Worm (Caenorhabditis elegans) whole organism, midembryonic: ENCODE data around the gene cpz-2.

Experiments
- T22C8.4 ChIP-seq: fragments of 200-800 bp; sonication (Bioruptor generic); IDR thresholded peaks from 2 replicates; pipeline ENCODE4 v1.3.6; 2022; ENCODE audit warnings: missing genetic modification characterization, missing compliant biosample characterization
- cog-1 ChIP-seq: sonication (generic microtip); optimal IDR thresholded peaks from 2 replicates; lab custom pipeline; 2016; ENCODE audit warnings: missing genetic modification characterization, missing compliant biosample characterization
- flt-1 ChIP-seq: fragments of 200-800 bp; sonication (Bioruptor generic); IDR thresholded peaks from 2 replicates; pipeline ENCODE4 v1.3.6; 2022; ENCODE audit warnings: missing genetic modification characterization, missing compliant biosample characterization
- klf-2 ChIP-seq: fragments of 200-800 bp; sonication (Bioruptor generic); conservative IDR thresholded peaks from 2 replicates; pipeline ENCODE4 v1.3.6; 2022; ENCODE audit warnings: missing genetic modification reagents, missing genetic modification characterization, missing compliant biosample characterization
- med-1 ChIP-seq: sonication (generic microtip); optimal IDR thresholded peaks from 2 replicates; lab custom pipeline; 2017; ENCODE audit warnings: missing genetic modification characterization, mild to moderate bottlenecking, missing compliant biosample characterization, antibody characterized with exemption, missing genetic modification reagents; ENCODE audit not compliant: insufficient read depth
- ref-1 ChIP-seq: fragments of 200-800 bp; sonication (Bioruptor generic); conservative IDR thresholded peaks from 2 replicates; pipeline ENCODE4 v1.3.6; 2022; ENCODE audit warnings: missing genetic modification reagents, missing genetic modification characterization, missing compliant biosample characterization
- tab-1 ChIP-seq: fragments of 200-800 bp; sonication (Bioruptor generic); IDR thresholded peaks from 2 replicates; pipeline ENCODE4 v1.3.6; 2022; ENCODE audit warnings: missing genetic modification characterization, missing compliant biosample characterization
- ztf-23 ChIP-seq: fragments of 200-800 bp; sonication (Bioruptor generic); IDR thresholded peaks from 2 replicates; pipeline ENCODE4 v1.3.6; 2022; ENCODE audit warnings: missing genetic modification reagents, missing genetic modification characterization, missing compliant biosample characterization
- ztf-29 ChIP-seq: fragments of 200-800 bp; sonication (Bioruptor generic); IDR thresholded peaks from 2 replicates; pipeline ENCODE4 v1.3.6; 2022; ENCODE audit warnings: missing genetic modification reagents, missing genetic modification characterization, missing compliant biosample characterization

Gene cpz-2

ce11 chrV:13389454-13389853 lies 8.5 kb downstream of the cpz-2 start:
- no peak for TF ChIP-seq klf-2
- no peak for TF ChIP-seq med-1 (GFP tag; lab: Kevin White, UChicago)
- no peak for TF ChIP-seq cog-1 (tag; lab: Kevin White, UChicago)
- TF ChIP-seq flt-1 (GFP tag; lab: Robert Waterston, UW) = no peak
- no peak for TF ChIP-seq tab-1 (GFP tag; lab: Robert Waterston, UW)
- no peak for TF ChIP-seq ztf-29
- no peak for TF ChIP-seq ref-1 (GFP tag; lab: Robert Waterston, UW)
- no peak for TF ChIP-seq T22C8.4 (GFP tag; lab: Robert Waterston, UW)
- no peak for TF ChIP-seq ztf-23 (GFP tag; lab: Robert Waterston, UW)

ce11 chrV:13390936-13391335 lies 9.9 kb downstream of the cpz-2 start:
- TF ChIP-seq flt-1 (GFP tag; lab: Robert Waterston, UW) (0 out of 2 replicates have a peak, but pooled peaks have one; percentile 25), ref-1 (GFP tag; lab: Robert Waterston, UW) (no peak)

ce11 chrV:13391378-13392258 lies 10.6 kb downstream of the cpz-2 start, which contains the start of gene somi-1:
somi-1 (minus strand) TSS chrV:13391395.
- TF ChIP-seq ztf-23 (GFP tag; lab: Robert Waterston, UW) (peak; percentile 15; the same call in 1 of the 2 replicates), med-1 (GFP tag; lab: Kevin White, UChicago) (no peak), cog-1 (tag; lab: Kevin White, UChicago) (no peak)

ce11 chrV:13393333-13393803 lies 12.4 kb downstream of the cpz-2 start:
- no peak for TF ChIP-seq med-1 (GFP tag; lab: Kevin White, UChicago)
- peak; percentile 34; the same call in 1 of the 2 replicates for TF ChIP-seq flt-1 (GFP tag; lab: Robert Waterston, UW)

ce11 chrV:13394968-13395367 lies 14.0 kb downstream of the cpz-2 start:
- TF ChIP-seq cog-1 (tag; lab: Kevin White, UChicago) (no peak), ztf-23 (GFP tag; lab: Robert Waterston, UW) (0 out of 2 replicates have a peak, but pooled peaks have one; percentile 12)

ce11 chrV:13396426-13396825 lies 15.4 kb downstream of the cpz-2 start:
- 0 out of 2 replicates have a peak, but pooled peaks have one; percentile 27 for TF ChIP-seq ztf-29
- TF ChIP-seq klf-2 = 0 out of 2 replicates have a peak, but pooled peaks have one; percentile 43
- TF ChIP-seq tab-1 (GFP tag; lab: Robert Waterston, UW) = no peak
- no peak for TF ChIP-seq T22C8.4 (GFP tag; lab: Robert Waterston, UW)
- peak; percentile 71 for TF ChIP-seq flt-1 (GFP tag; lab: Robert Waterston, UW)
- TF ChIP-seq ztf-23 (GFP tag; lab: Robert Waterston, UW) = 0 out of 2 replicates have a peak, but pooled peaks have one; percentile 39
- TF ChIP-seq cog-1 (tag; lab: Kevin White, UChicago) = peak; percentile 65

- no peak for TF ChIP-seq ztf-29
- TF ChIP-seq klf-2 = no peak
- TF ChIP-seq ztf-23 (GFP tag; lab: Robert Waterston, UW) = no peak
- TF ChIP-seq cog-1 (tag; lab: Kevin White, UChicago) = no peak
- no peak for TF ChIP-seq ref-1 (GFP tag; lab: Robert Waterston, UW)
- TF ChIP-seq flt-1 (GFP tag; lab: Robert Waterston, UW) = no peak
- TF ChIP-seq tab-1 (GFP tag; lab: Robert Waterston, UW) = no peak
Observed at ce11 chrV:13401669-13402068, 20.7 kb downstream of the cpz-2 start.

- no peak for TF ChIP-seq ztf-23 (GFP tag; lab: Robert Waterston, UW)
- no peak for TF ChIP-seq cog-1 (tag; lab: Kevin White, UChicago)
- no peak for TF ChIP-seq med-1 (GFP tag; lab: Kevin White, UChicago)
- TF ChIP-seq tab-1 (GFP tag; lab: Robert Waterston, UW) = no peak
- no peak for TF ChIP-seq ref-1 (GFP tag; lab: Robert Waterston, UW)
- no peak for TF ChIP-seq ztf-29
- TF ChIP-seq klf-2 = no peak
- no peak for TF ChIP-seq flt-1 (GFP tag; lab: Robert Waterston, UW)
- no peak for TF ChIP-seq T22C8.4 (GFP tag; lab: Robert Waterston, UW)
Observed at ce11 chrV:13402524-13402923, 21.5 kb downstream of the cpz-2 start.

ce11 chrV:13406032-13406431 lies 25.0 kb downstream of the cpz-2 start, which contains the start of gene cutl-1:
cutl-1 (minus strand) TSS chrV:13406114.
- TF ChIP-seq ref-1 (GFP tag; lab: Robert Waterston, UW) (no peak), T22C8.4 (GFP tag; lab: Robert Waterston, UW) (no peak), klf-2 (no peak), ztf-23 (GFP tag; lab: Robert Waterston, UW) (no peak), tab-1 (GFP tag; lab: Robert Waterston, UW) (no peak), ztf-29 (no peak), med-1 (GFP tag; lab: Kevin White, UChicago) (no peak), cog-1 (tag; lab: Kevin White, UChicago) (no peak), flt-1 (GFP tag; lab: Robert Waterston, UW) (no peak)

ce11 chrV:13406511-13406910 lies 25.5 kb downstream of the cpz-2 start, which contains the start of gene F53F1.2:
F53F1.2 (plus strand) TSS chrV:13406816.
- TF ChIP-seq ztf-29 (no peak), T22C8.4 (GFP tag; lab: Robert Waterston, UW) (no peak), tab-1 (GFP tag; lab: Robert Waterston, UW) (no peak), klf-2 (no peak), ref-1 (GFP tag; lab: Robert Waterston, UW) (no peak), med-1 (GFP tag; lab: Kevin White, UChicago) (no peak), ztf-23 (GFP tag; lab: Robert Waterston, UW) (no peak)
